Fruit fly (Drosophila melanogaster) whole organism, embryonic: ENCODE data around the gene CG45218.

ENCODE experiments used
- ATbp ChIP-seq: fragments of 200-800 bp; sonication (Bioruptor generic); optimal IDR thresholded peaks from 2 replicates; lab custom pipeline; 2017; ENCODE audit warnings: missing biosample characterization, mild to moderate bottlenecking, missing genetic modification characterization, missing genetic modification reagents
- Antp ChIP-seq: fragments of 200-800 bp; sonication (Bioruptor generic); optimal IDR thresholded peaks from 3 replicates; lab custom pipeline; 2016; ENCODE audit warnings: missing biosample characterization, missing genetic modification characterization
- CG1024 ChIP-seq: fragments of 200-800 bp; sonication (Bioruptor generic); IDR thresholded peaks from 2 replicates; pipeline ENCODE4 v1.3.6; 2022; ENCODE audit warnings: missing biosample characterization, missing genetic modification characterization
- CG10979 ChIP-seq: fragments of 200-800 bp; sonication (Bioruptor generic); optimal IDR thresholded peaks from 2 replicates; lab custom pipeline; 2018; ENCODE audit warnings: missing biosample characterization, mild to moderate bottlenecking, missing genetic modification characterization, moderate library complexity
- CG11560 ChIP-seq: fragments of 200-800 bp; sonication (Bioruptor generic); IDR thresholded peaks from 3 replicates; pipeline ENCODE4 v1.3.6; 2022; ENCODE audit warnings: missing biosample characterization, missing genetic modification characterization
- CG12104 ChIP-seq: fragments of 200-800 bp; sonication (Bioruptor generic); optimal IDR thresholded peaks from 3 replicates; lab custom pipeline; 2016; ENCODE audit warnings: missing biosample characterization, missing genetic modification characterization
- CG12155 ChIP-seq: fragments of 200-800 bp; sonication (Bioruptor generic); optimal IDR thresholded peaks from 3 replicates; lab custom pipeline; 2016; ENCODE audit warnings: missing biosample characterization, missing genetic modification characterization
- CG12744 ChIP-seq: fragments of 200-800 bp; sonication (Bioruptor generic); optimal IDR thresholded peaks from 2 replicates; lab custom pipeline; 2016; ENCODE audit warnings: missing biosample characterization, missing genetic modification characterization
- CG13775 ChIP-seq: fragments of 200-800 bp; sonication (Bioruptor generic); optimal IDR thresholded peaks from 3 replicates; lab custom pipeline; 2017; ENCODE audit warnings: missing biosample characterization, mild to moderate bottlenecking, missing genetic modification characterization
- CG15514 ChIP-seq: fragments of 200-800 bp; sonication (Bioruptor generic); optimal IDR thresholded peaks from 3 replicates; lab custom pipeline; 2017; ENCODE audit warnings: missing biosample characterization, missing genetic modification characterization, mild to moderate bottlenecking, moderate library complexity, missing genetic modification reagents
- CG18011 ChIP-seq: fragments of 200-800 bp; sonication (Bioruptor generic); optimal IDR thresholded peaks from 2 replicates; lab custom pipeline; 2017; ENCODE audit warnings: missing biosample characterization, missing genetic modification characterization, mild to moderate bottlenecking, moderate library complexity, missing genotype
- CG18599 ChIP-seq: fragments of 200-800 bp; sonication (Bioruptor generic); optimal IDR thresholded peaks from 3 replicates; lab custom pipeline; 2017; ENCODE audit warnings: missing biosample characterization, missing genetic modification characterization, mild to moderate bottlenecking, moderate library complexity, missing genetic modification reagents
- CG2116 ChIP-seq: fragments of 200-800 bp; sonication (Bioruptor generic); optimal IDR thresholded peaks from 3 replicates; lab custom pipeline; 2018; ENCODE audit warnings: missing biosample characterization, mild to moderate bottlenecking, missing genetic modification characterization
- CG2875 ChIP-seq: fragments of 200-800 bp; sonication (Bioruptor generic); optimal IDR thresholded peaks from 2 replicates; lab custom pipeline; 2017; ENCODE audit warnings: missing biosample characterization, mild to moderate bottlenecking, missing genetic modification characterization, missing genetic modification reagents
- CG30020 ChIP-seq: fragments of 200-800 bp; optimal IDR thresholded peaks from 2 replicates; lab custom pipeline; 2019; ENCODE audit warnings: missing biosample characterization, mild to moderate bottlenecking, missing genetic modification characterization, moderate library complexity
- CG31441 ChIP-seq: fragments of 200-800 bp; sonication (Bioruptor generic); IDR thresholded peaks from 2 replicates; pipeline ENCODE4 v1.3.6; 2022; ENCODE audit warnings: missing biosample characterization, missing genetic modification characterization
- CG32772 ChIP-seq: fragments of 200-800 bp; sonication (Bioruptor generic); IDR thresholded peaks from 2 replicates; pipeline ENCODE4 v1.3.6; 2022; ENCODE audit warnings: missing biosample characterization, missing genetic modification characterization
- CG3995 ChIP-seq: fragments of 200-800 bp; sonication (Bioruptor generic); optimal IDR thresholded peaks from 3 replicates; lab custom pipeline; 2016; ENCODE audit warnings: missing biosample characterization, missing genetic modification characterization
- CG4282 ChIP-seq: fragments of 200-800 bp; sonication (Bioruptor generic); optimal IDR thresholded peaks from 2 replicates; lab custom pipeline; 2016; ENCODE audit warnings: missing biosample characterization, missing genetic modification characterization
- CG4328 ChIP-seq: fragments of 200-800 bp; sonication (Bioruptor generic); optimal IDR thresholded peaks from 3 replicates; lab custom pipeline; 2017; ENCODE audit warnings: missing biosample characterization, missing genetic modification reagents, missing genetic modification characterization
- CG6272 ChIP-seq: fragments of 200-800 bp; sonication (Bioruptor generic); IDR thresholded peaks from 2 replicates; pipeline ENCODE4 v1.3.6; 2022; ENCODE audit warnings: missing biosample characterization, missing genetic modification characterization
- CG7372 ChIP-seq: fragments of 200-800 bp; sonication (Bioruptor generic); IDR thresholded peaks from 2 replicates; pipeline ENCODE4 v1.3.6; 2022; ENCODE audit warnings: missing biosample characterization, missing genetic modification characterization
- CG7556 ChIP-seq: fragments of 200-800 bp; sonication (Bioruptor generic); optimal IDR thresholded peaks from 2 replicates; lab custom pipeline; 2017; ENCODE audit warnings: missing biosample characterization, mild to moderate bottlenecking, missing genetic modification characterization
- CG7928 ChIP-seq: fragments of 200-800 bp; sonication (Bioruptor generic); optimal IDR thresholded peaks from 2 replicates; lab custom pipeline; 2017; ENCODE audit warnings: missing biosample characterization, mild to moderate bottlenecking, missing genetic modification characterization
- CG7987 ChIP-seq: fragments of 200-800 bp; sonication (Bioruptor generic); optimal IDR thresholded peaks from 2 replicates; lab custom pipeline; 2018; ENCODE audit warnings: missing biosample characterization, mild to moderate bottlenecking, missing genetic modification characterization, moderate library complexity
- CG8359 ChIP-seq: fragments of 200-800 bp; sonication (Bioruptor generic); optimal IDR thresholded peaks from 2 replicates; lab custom pipeline; 2017; ENCODE audit warnings: missing biosample characterization, mild to moderate bottlenecking, missing genetic modification characterization, borderline replicate concordance
- CG8765 ChIP-seq: fragments of 200-800 bp; sonication (Bioruptor generic); IDR thresholded peaks from 2 replicates; pipeline ENCODE4 v1.3.6; 2022; ENCODE audit warnings: missing biosample characterization, missing genetic modification characterization
- CG9215 ChIP-seq: fragments of 200-800 bp; sonication (Bioruptor generic); IDR thresholded peaks from 2 replicates; pipeline ENCODE4 v1.3.6; 2022; ENCODE audit warnings: missing biosample characterization, missing genetic modification characterization
- CrebB ChIP-seq: fragments of 200-800 bp; sonication (Bioruptor generic); optimal IDR thresholded peaks from 3 replicates; lab custom pipeline; 2018; ENCODE audit warnings: missing biosample characterization, mild to moderate bottlenecking, missing genetic modification characterization
- Ets97D ChIP-seq: fragments of 200-800 bp; sonication (Bioruptor generic); optimal IDR thresholded peaks from 3 replicates; lab custom pipeline; 2016; ENCODE audit warnings: missing biosample characterization, missing genetic modification characterization
- H15 ChIP-seq: fragments of 200-800 bp; sonication (Bioruptor generic); IDR thresholded peaks from 3 replicates; pipeline ENCODE4 v1.3.6; 2022; ENCODE audit warnings: missing biosample characterization, missing genetic modification characterization
- Meics ChIP-seq: fragments of 200-800 bp; sonication (Bioruptor generic); optimal IDR thresholded peaks from 2 replicates; lab custom pipeline; 2017; ENCODE audit warnings: missing biosample characterization, mild to moderate bottlenecking, missing genetic modification characterization
- NC2β ChIP-seq: fragments of 200-800 bp; sonication (Bioruptor generic); optimal IDR thresholded peaks from 2 replicates; lab custom pipeline; 2016; ENCODE audit warnings: missing biosample characterization, missing genetic modification characterization
- NK7.1 ChIP-seq: fragments of 200-800 bp; sonication (Bioruptor generic); optimal IDR thresholded peaks from 3 replicates; lab custom pipeline; 2016; ENCODE audit warnings: missing biosample characterization, missing genetic modification characterization
- NfI ChIP-seq: fragments of 200-800 bp; sonication (Bioruptor generic); optimal IDR thresholded peaks from 3 replicates; lab custom pipeline; 2018; ENCODE audit warnings: missing biosample characterization, mild to moderate bottlenecking, missing genetic modification characterization, moderate library complexity
- Pdp1 ChIP-seq, 2 experiments: fragments of 200-800 bp; sonication (Bioruptor generic); optimal IDR thresholded peaks; 3 replicates each; lab custom pipeline; 2016; ENCODE audit warnings: missing biosample characterization in 2 of 2, missing genetic modification characterization in 2 of 2, mild to moderate bottlenecking in 1 of 2, moderate library complexity in 1 of 2
- Ptx1 ChIP-seq: fragments of 200-800 bp; sonication (Bioruptor generic); IDR thresholded peaks from 2 replicates; pipeline ENCODE4 v1.3.6; 2022; ENCODE audit warnings: missing biosample characterization, missing genetic modification characterization
- Sry-δ ChIP-seq: fragments of 200-800 bp; sonication (Bioruptor generic); optimal IDR thresholded peaks from 2 replicates; lab custom pipeline; 2016; ENCODE audit warnings: missing biosample characterization, missing genetic modification characterization
- aop ChIP-seq: fragments of 200-800 bp; sonication (Bioruptor generic); IDR thresholded peaks from 2 replicates; pipeline ENCODE4 v1.3.6; 2022; ENCODE audit warnings: missing biosample characterization, missing genetic modification characterization
- dpn ChIP-seq, 2 experiments: fragments of 200-800 bp; sonication (Bioruptor generic); optimal IDR thresholded peaks; 3 replicates each; lab custom pipeline; 2016; ENCODE audit warnings: missing biosample characterization in 2 of 2, missing genetic modification characterization in 2 of 2
- gcm ChIP-seq: fragments of 200-800 bp; sonication (Bioruptor generic); optimal IDR thresholded peaks from 2 replicates; lab custom pipeline; 2019; ENCODE audit warnings: missing biosample characterization, mild to moderate bottlenecking, missing genetic modification characterization, moderate library complexity
- ind ChIP-seq: fragments of 200-800 bp; sonication (Bioruptor generic); optimal IDR thresholded peaks from 3 replicates; lab custom pipeline; 2016; ENCODE audit warnings: missing biosample characterization, missing genetic modification characterization
- odd ChIP-seq: fragments of 200-800 bp; sonication (Bioruptor generic); optimal IDR thresholded peaks from 2 replicates; lab custom pipeline; 2017; ENCODE audit warnings: missing biosample characterization, mild to moderate bottlenecking, missing genetic modification characterization
- repo ChIP-seq: fragments of 200-800 bp; sonication (Bioruptor generic); optimal IDR thresholded peaks from 2 replicates; lab custom pipeline; 2016; ENCODE audit warnings: missing biosample characterization, missing genetic modification characterization
- sc ChIP-seq, 3 experiments: fragments of >200 bp in 2 of 3; fragments of 200-800 bp in 1 of 3; sonication (Bioruptor generic) in 1 of 3; optimal IDR thresholded peaks; 2 replicates in 2 of 3; 3 replicates in 1 of 3; lab custom pipeline; 2017; ENCODE audit warnings: mild to moderate bottlenecking in 1 of 3, missing biosample characterization in 1 of 3, missing genetic modification characterization in 1 of 3, missing genetic modification reagents in 1 of 3
- sim ChIP-seq: fragments of 200-800 bp; sonication (Bioruptor generic); IDR thresholded peaks from 2 replicates; pipeline ENCODE4 v1.3.6; 2022; ENCODE audit warnings: missing biosample characterization, missing genetic modification characterization
- slp2 ChIP-seq: fragments of 200-800 bp; sonication (Bioruptor generic); optimal IDR thresholded peaks from 2 replicates; lab custom pipeline; 2016; ENCODE audit warnings: missing biosample characterization, missing genetic modification characterization
- stwl ChIP-seq: fragments of 200-800 bp; sonication (Bioruptor generic); optimal IDR thresholded peaks from 3 replicates; lab custom pipeline; 2018; ENCODE audit warnings: missing biosample characterization, mild to moderate bottlenecking, missing genetic modification characterization, moderate library complexity
- unc-4 ChIP-seq: fragments of 200-800 bp; sonication (Bioruptor generic); IDR thresholded peaks from 2 replicates; pipeline ENCODE4 v1.3.6; 2022; ENCODE audit warnings: missing biosample characterization, missing genetic modification characterization; ENCODE audit not compliant: partially characterized antibody
- vnd ChIP-seq: fragments of 200-800 bp; sonication (Bioruptor generic); IDR thresholded peaks from 3 replicates; pipeline ENCODE4 v1.3.6; 2022; ENCODE audit warnings: missing biosample characterization, missing genetic modification characterization; ENCODE audit not compliant: partially characterized antibody
- zf30C ChIP-seq: fragments of 200-800 bp; sonication (Bioruptor generic); optimal IDR thresholded peaks from 3 replicates; lab custom pipeline; 2018; ENCODE audit warnings: missing biosample characterization, mild to moderate bottlenecking, missing genetic modification characterization

Gene CG45218

dm6 chr3R:15332994-15333393 is 42.4 kb upstream of the CG45218 start, which contains the start of the genes Fkbp39 and Cyfip (continued):
- peak; percentile 74; the same call in 2 of the 3 replicates for TF ChIP-seq CG11560 (tag; lab: Robert Waterston, UW)
- TF ChIP-seq NK7.1 (GFP tag; lab: Kevin White, UChicago): no peak
- peak; percentile 44; the same call in 1 of the 3 replicates for TF ChIP-seq vnd (GFP tag; lab: Robert Waterston, UW)
- no peak for TF ChIP-seq CG18599 (GFP tag; lab: Kevin White, UChicago)
- TF ChIP-seq CG7372: no peak
- peak; percentile 7 for TF ChIP-seq CG7556
- no peak for TF ChIP-seq CG8765
- TF ChIP-seq H15 (GFP tag; lab: Robert Waterston, UW): no peak
- TF ChIP-seq CG32772 (GFP tag; lab: Robert Waterston, UW): peak; percentile 78
- peak; percentile 65 for TF ChIP-seq stwl (tag; lab: Kevin White, UChicago)
- TF ChIP-seq CG4282 (GFP tag; lab: Kevin White, UChicago): peak; percentile 35
- TF ChIP-seq gcm: no peak
- TF ChIP-seq CG10979 (tag; lab: Kevin White, UChicago): peak; percentile 21
- TF ChIP-seq CG7987 (GFP tag; lab: Kevin White, UChicago): peak; percentile 56
- TF ChIP-seq CG3995: peak; percentile 18
- TF ChIP-seq aop: no peak
- TF ChIP-seq CrebB: peak; percentile 43
- TF ChIP-seq CG6272 (GFP tag; lab: Robert Waterston, UW): peak; percentile 43; the same call in 1 of the 2 replicates
- no peak for TF ChIP-seq sc (optimal IDR thresholded peaks at IDR 0.05; lab: Kevin White, UChicago)
- TF ChIP-seq sc (GFP tag; optimal IDR thresholded peaks at IDR 0.05; lab: Kevin White, UChicago): no peak
- no peak for TF ChIP-seq slp2 (GFP tag; lab: Kevin White, UChicago)
- no peak for TF ChIP-seq CG2875 (GFP tag; lab: Kevin White, UChicago)
- no peak for TF ChIP-seq CG12104 (GFP tag; lab: Kevin White, UChicago)
- peak; percentile 32 for TF ChIP-seq repo
- no peak for TF ChIP-seq sim
- no peak for TF ChIP-seq CG4328 (GFP tag; lab: Kevin White, UChicago)
- TF ChIP-seq CG8359: no peak
- TF ChIP-seq zf30C (GFP tag; lab: Kevin White, UChicago): peak; percentile 27
- TF ChIP-seq CG13775 (GFP tag; lab: Kevin White, UChicago): peak; percentile 40
- TF ChIP-seq Ptx1: peak; percentile 39; the same call in 1 of the 2 replicates
- TF ChIP-seq CG1024 (GFP tag; lab: Robert Waterston, UW): no peak

dm6 chr3R:15330472-15330871 is 39.9 kb upstream of the CG45218 start, which contains the start of gene mRpL9:
Gene mRpL9 (plus strand): TSS chr3R:15330738.
- no peak for TF ChIP-seq odd (GFP tag; lab: Kevin White, UChicago)
- TF ChIP-seq CG15514 (GFP tag; lab: Kevin White, UChicago): peak; percentile 52
- peak; percentile 14 for TF ChIP-seq CG10979 (tag; lab: Kevin White, UChicago)
- TF ChIP-seq CG30020 (tag; lab: Kevin White, UChicago): peak; percentile 31
- TF ChIP-seq NC2β: no peak
- peak; percentile 17 for TF ChIP-seq Antp
- TF ChIP-seq Pdp1 (GFP tag; optimal IDR thresholded peaks at IDR 0.05; lab: Kevin White, UChicago): peak in 1 of 2 experiments; percentile 93
- TF ChIP-seq Meics (GFP tag; lab: Kevin White, UChicago): peak; percentile 6
- TF ChIP-seq CG2116: peak; percentile 16
- peak; percentile 5 for TF ChIP-seq CG12744 (GFP tag; lab: Kevin White, UChicago)
- peak in 1 of 2 experiments; percentile 34 for TF ChIP-seq dpn (GFP tag; optimal IDR thresholded peaks at IDR 0.05; lab: Kevin White, UChicago)
- TF ChIP-seq CG7928: no peak
- TF ChIP-seq zf30C (GFP tag; lab: Kevin White, UChicago): peak; percentile 10
- peak; percentile 44 for TF ChIP-seq Ets97D (GFP tag; lab: Kevin White, UChicago)
- peak; percentile 4 for TF ChIP-seq NfI (GFP tag; lab: Kevin White, UChicago)
- no peak for TF ChIP-seq ATbp
- TF ChIP-seq CG18011 (GFP tag; lab: Kevin White, UChicago): peak; percentile 11
- peak; percentile 39; the same call in 1 of the 2 replicates for TF ChIP-seq unc-4 (GFP tag; lab: Robert Waterston, UW)
- peak; percentile 98 for TF ChIP-seq CG31441 (GFP tag; lab: Robert Waterston, UW)
- peak; percentile 21 for TF ChIP-seq ind
- TF ChIP-seq CG12155 (GFP tag; lab: Kevin White, UChicago): peak; percentile 65
- TF ChIP-seq CG9215: peak; percentile 25; the same call in 1 of the 2 replicates
- TF ChIP-seq Sry-δ: peak; percentile 71
